Worm (Caenorhabditis elegans) whole organism, L4/young adult: Measurements from ENCODE around the gene erd-2.2.

Experiments used
- W03F9.2 ChIP-seq: fragments of 150-350 bp; optimal IDR thresholded peaks from 2 replicates; lab custom pipeline; 2014; ENCODE audit warnings: missing biosample characterization, missing genetic modification characterization
- dao-5 ChIP-seq: sonication (generic microtip); optimal IDR thresholded peaks from 2 replicates; lab custom pipeline; 2016; ENCODE audit warnings: missing genotype, missing genetic modification characterization, moderate library complexity, missing compliant biosample characterization
- him-1 ChIP-seq: sonication (generic microtip); optimal IDR thresholded peaks from 2 replicates; lab custom pipeline; 2016; ENCODE audit warnings: missing genotype, missing genetic modification reagents, missing genetic modification characterization, missing compliant biosample characterization

DNA sequence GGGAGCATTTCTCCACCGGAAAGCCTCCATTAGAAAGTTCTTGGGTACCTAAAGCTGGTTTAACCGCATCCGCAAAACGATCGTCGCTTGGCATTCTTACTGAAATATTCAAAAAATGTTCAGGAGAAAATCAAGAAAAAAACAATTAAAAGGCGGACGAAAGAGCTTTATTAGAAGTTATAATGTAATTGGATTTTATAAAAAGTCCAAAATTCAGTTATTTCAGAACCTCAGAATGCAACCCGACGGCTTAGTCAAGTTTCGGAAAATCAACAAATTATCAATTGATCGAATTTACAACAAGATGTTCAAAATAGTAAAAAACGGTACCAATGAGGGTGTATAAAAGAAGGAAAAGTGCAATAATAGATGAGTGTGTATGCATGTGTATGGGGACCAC lies 10.9 kb upstream of the erd-2.2 start, which contains the start of gene pxl-1:
- TF ChIP-seq W03F9.2 (no peak), him-1 (tag; lab: Kevin White, UChicago) (no peak), dao-5 (no peak)
